Fruit fly (Drosophila melanogaster) whole organism, wandering third instar larva: ENCODE measurements around the gene DENR.

Source experiments
- Dfd ChIP-seq: fragments of >200 bp; optimal IDR thresholded peaks from 2 replicates; lab custom pipeline; 2017; ENCODE audit warnings: missing biosample characterization, missing genetic modification characterization
- HLH106 ChIP-seq: fragments of 200-800 bp; optimal IDR thresholded peaks from 3 replicates; lab custom pipeline; 2019; ENCODE audit warnings: missing biosample characterization, mild to moderate bottlenecking, missing genetic modification characterization, moderate library complexity
- Hr78 ChIP-seq: fragments of >200 bp; optimal IDR thresholded peaks from 2 replicates; lab custom pipeline; 2017; ENCODE audit warnings: missing biosample characterization, missing genetic modification characterization
- Myc ChIP-seq: fragments of >200 bp; optimal IDR thresholded peaks from 2 replicates; lab custom pipeline; 2017
- OdsH ChIP-seq: fragments of 200-800 bp; sonication (Bioruptor generic); optimal IDR thresholded peaks from 2 replicates; lab custom pipeline; 2016; ENCODE audit warnings: missing biosample characterization, mild to moderate bottlenecking, missing genetic modification characterization
- Rel ChIP-seq, 2 experiments: fragments of 200-800 bp; sonication (Bioruptor generic) in 1 of 2; optimal IDR thresholded peaks; 2 replicates in 1 of 2; 3 replicates in 1 of 2; lab custom pipeline; 2016 to 2019; ENCODE audit warnings: mild to moderate bottlenecking in 2 of 2, missing biosample characterization in 2 of 2, missing genetic modification characterization in 2 of 2, moderate library complexity in 1 of 2
- brk ChIP-seq: fragments of 200-800 bp; sonication (Bioruptor generic); optimal IDR thresholded peaks from 2 replicates; lab custom pipeline; 2016; ENCODE audit warnings: missing biosample characterization, mild to moderate bottlenecking, missing genetic modification characterization
- lola ChIP-seq: fragments of >200 bp; optimal IDR thresholded peaks from 2 replicates; lab custom pipeline; 2017; ENCODE audit warnings: missing biosample characterization, missing genetic modification characterization
- pan ChIP-seq: fragments of >200 bp; optimal IDR thresholded peaks from 2 replicates; lab custom pipeline; 2017
- psq ChIP-seq: fragments of 200-800 bp; sonication (Bioruptor generic); optimal IDR thresholded peaks from 3 replicates; lab custom pipeline; 2017; ENCODE audit warnings: missing biosample characterization, mild to moderate bottlenecking, missing genetic modification characterization, moderate library complexity
- usp ChIP-seq: fragments of >200 bp; optimal IDR thresholded peaks from 2 replicates; lab custom pipeline; 2017; ENCODE audit warnings: missing biosample characterization, missing genetic modification characterization

DNA sequence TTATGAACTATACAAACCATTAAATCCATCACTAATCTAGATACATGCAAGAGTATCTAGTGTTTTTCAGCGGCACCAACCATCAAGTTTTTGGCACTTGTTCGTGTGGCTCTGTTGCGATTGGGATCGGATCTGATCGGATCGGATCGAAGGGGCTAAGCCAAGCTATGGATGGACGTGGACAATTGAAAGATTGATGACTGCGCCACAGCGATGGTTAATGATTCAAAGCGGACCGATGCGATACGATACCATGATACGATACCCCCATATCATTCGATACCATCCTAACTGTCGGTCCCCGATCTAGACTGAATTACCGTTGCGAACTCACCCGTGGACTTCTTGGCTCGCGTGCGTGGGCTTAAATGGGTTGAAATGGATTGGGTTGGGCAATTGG is 21.3 kb upstream of the DENR start:
- TF ChIP-seq psq (GFP tag; lab: Kevin White, UChicago), result no peak
- no peak for TF ChIP-seq Myc
- no peak for TF ChIP-seq Hr78 (GFP tag; lab: Kevin White, UChicago)
- TF ChIP-seq OdsH (GFP tag; lab: Kevin White, UChicago), result no peak
- no peak for TF ChIP-seq lola (GFP tag; lab: Kevin White, UChicago)
- no peak for TF ChIP-seq Rel (GFP tag; optimal IDR thresholded peaks at IDR 0.05; lab: Kevin White, UChicago)
- no peak for TF ChIP-seq Rel (tag; optimal IDR thresholded peaks at IDR 0.05; lab: Kevin White, UChicago)
- no peak for TF ChIP-seq brk (GFP tag; lab: Kevin White, UChicago)
- TF ChIP-seq Dfd (GFP tag; lab: Kevin White, UChicago), result no peak
- TF ChIP-seq usp (GFP tag; lab: Kevin White, UChicago), result no peak
- no peak for TF ChIP-seq HLH106 (tag; lab: Kevin White, UChicago)
- TF ChIP-seq pan (lab: Kevin White, UChicago), result no peak
